ENCODE assay signal across 1 worm cellular context in genomic region chrX:14125870-14126269, ce11.
TF ChIP-seq lines count a peak whose summit lies in the region.

F28H6.6 (minus strand) TSS chrX:14125879.

TF ChIP-seq in whole organism, L4 larva, 104 proteins besides CTCF, POLR2A, EP300 and RAD21 (continued from another document):
- TF ChIP-seq unc-39 (tag; optimal IDR thresholded peaks at IDR 0.05; lab: Kevin White, UChicago): no peak
